Fruit fly (Drosophila melanogaster) whole organism, adult: ENCODE data around the gene CG34398.

Experiments
- CG11617 ChIP-seq: fragments of 200-800 bp; sonication (Bioruptor generic); optimal IDR thresholded peaks from 2 replicates; lab custom pipeline; 2017; ENCODE audit warnings: mild to moderate bottlenecking, missing biosample characterization, missing genetic modification reagents, missing genetic modification characterization
- CG12768 ChIP-seq: fragments of 200-800 bp; sonication (Bioruptor generic); optimal IDR thresholded peaks from 2 replicates; lab custom pipeline; 2017; ENCODE audit warnings: missing biosample characterization, missing genetic modification characterization, mild to moderate bottlenecking, moderate library complexity, missing genetic modification reagents
- CG14711 ChIP-seq: fragments of 200-800 bp; sonication (Bioruptor generic); optimal IDR thresholded peaks from 2 replicates; lab custom pipeline; 2018; ENCODE audit warnings: missing biosample characterization, mild to moderate bottlenecking, missing genetic modification characterization, moderate library complexity
- CG1620 ChIP-seq: fragments of 200-800 bp; sonication (Bioruptor generic); optimal IDR thresholded peaks from 2 replicates; lab custom pipeline; 2016; ENCODE audit warnings: missing biosample characterization, missing genetic modification characterization
- CG33017 ChIP-seq: fragments of 200-800 bp; sonication (Bioruptor generic); optimal IDR thresholded peaks from 2 replicates; lab custom pipeline; 2018; ENCODE audit warnings: missing biosample characterization, mild to moderate bottlenecking, missing genetic modification characterization, moderate library complexity
- CG5204 ChIP-seq: fragments of 200-800 bp; sonication (Bioruptor generic); optimal IDR thresholded peaks from 2 replicates; lab custom pipeline; 2016; ENCODE audit warnings: missing biosample characterization, missing genetic modification characterization
- CG7045 ChIP-seq: fragments of 200-800 bp; sonication (Bioruptor generic); optimal IDR thresholded peaks from 2 replicates; lab custom pipeline; 2017; ENCODE audit warnings: missing biosample characterization, mild to moderate bottlenecking, missing genetic modification characterization
- CG7101 ChIP-seq: fragments of 200-800 bp; sonication (Bioruptor generic); optimal IDR thresholded peaks from 2 replicates; lab custom pipeline; 2018; ENCODE audit warnings: missing biosample characterization, mild to moderate bottlenecking, missing genetic modification characterization, moderate library complexity
- Clk ChIP-seq: fragments of 200-800 bp; sonication (Bioruptor generic); optimal IDR thresholded peaks from 2 replicates; lab custom pipeline; 2017; ENCODE audit warnings: missing biosample characterization, missing genetic modification characterization
- Crg-1 ChIP-seq: fragments of 200-800 bp; sonication (Bioruptor generic); optimal IDR thresholded peaks from 2 replicates; lab custom pipeline; 2016; ENCODE audit warnings: missing biosample characterization, missing genetic modification characterization
- Hr96 ChIP-seq: fragments of 200-800 bp; sonication (Bioruptor generic); optimal IDR thresholded peaks from 2 replicates; lab custom pipeline; 2016; ENCODE audit warnings: missing biosample characterization, missing genetic modification characterization
- Mnt ChIP-seq: fragments of 200-800 bp; sonication (Bioruptor generic); optimal IDR thresholded peaks from 2 replicates; lab custom pipeline; 2016; ENCODE audit warnings: missing biosample characterization, mild to moderate bottlenecking, missing genetic modification characterization
- bab1 ChIP-seq: fragments of 200-800 bp; sonication (Bioruptor generic); optimal IDR thresholded peaks from 3 replicates; lab custom pipeline; 2019; ENCODE audit warnings: missing biosample characterization, mild to moderate bottlenecking, missing genetic modification characterization, moderate library complexity
- cic ChIP-seq: fragments of 200-800 bp; sonication (Bioruptor generic); optimal IDR thresholded peaks from 2 replicates; lab custom pipeline; 2017; ENCODE audit warnings: missing biosample characterization, mild to moderate bottlenecking, missing genetic modification characterization, moderate library complexity
- cnc ChIP-seq, 2 experiments: fragments of >200 bp; optimal IDR thresholded peaks; 2 replicates each; lab custom pipeline; 2017
- kay ChIP-seq: fragments of 200-800 bp; sonication (Bioruptor generic); peaks from one replicate; lab custom pipeline; 2016; ENCODE audit warnings: missing biosample characterization, missing genetic modification characterization, borderline replicate concordance
- ovo ChIP-seq: fragments of 200-800 bp; sonication (Bioruptor generic); optimal IDR thresholded peaks from 2 replicates; lab custom pipeline; 2016; ENCODE audit warnings: missing biosample characterization, missing genetic modification characterization
- pad ChIP-seq: fragments of 200-800 bp; sonication (Bioruptor generic); optimal IDR thresholded peaks from 3 replicates; lab custom pipeline; 2017; ENCODE audit warnings: missing biosample characterization, missing genetic modification characterization, mild to moderate bottlenecking, moderate library complexity, missing genetic modification reagents
- tj ChIP-seq: fragments of 200-800 bp; sonication (Bioruptor generic); optimal IDR thresholded peaks from 3 replicates; lab custom pipeline; 2017; ENCODE audit warnings: missing biosample characterization, mild to moderate bottlenecking, missing genetic modification characterization, moderate library complexity
- toe ChIP-seq: fragments of 200-800 bp; sonication (Bioruptor generic); optimal IDR thresholded peaks from 2 replicates; lab custom pipeline; 2016; ENCODE audit warnings: missing biosample characterization, missing genetic modification characterization

CG34398 gene

DNA sequence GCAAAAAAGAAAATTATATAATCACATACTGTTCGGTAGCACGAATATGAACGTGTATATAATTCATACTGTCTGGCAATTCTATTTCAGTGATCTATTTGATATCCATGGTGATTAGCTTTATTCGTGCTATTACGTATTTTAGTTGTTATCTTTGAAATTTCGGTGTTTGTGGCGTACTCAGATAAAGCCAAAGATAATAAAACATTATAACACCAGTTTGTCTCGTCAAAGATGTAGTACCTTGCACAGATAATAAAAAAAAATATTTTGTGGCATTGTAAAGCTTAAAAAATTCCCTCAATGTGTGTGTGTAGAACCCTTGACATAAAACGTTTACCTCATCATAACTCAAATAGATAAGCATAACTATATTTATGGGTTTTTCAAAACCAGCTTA lies 49.4 kb downstream of the CG34398 start:
- TF ChIP-seq kay (GFP tag; lab: Kevin White, UChicago) (peak; percentile 8), CG7045 (GFP tag; lab: Kevin White, UChicago) (no peak)

- TF ChIP-seq Hr96 (GFP tag; lab: Kevin White, UChicago): no peak
- TF ChIP-seq ovo (GFP tag; lab: Kevin White, UChicago): no peak
- TF ChIP-seq Clk (GFP tag; lab: Kevin White, UChicago): no peak
Measured at dm6 chr2L:8948650-8949049, 50.1 kb downstream of the CG34398 start.

- TF ChIP-seq Crg-1 (GFP tag; lab: Kevin White, UChicago) (no peak), Clk (GFP tag; lab: Kevin White, UChicago) (no peak), CG12768 (GFP tag; lab: Kevin White, UChicago) (peak; percentile 22), CG7101 (tag; lab: Kevin White, UChicago) (no peak), toe (GFP tag; lab: Kevin White, UChicago) (no peak), kay (GFP tag; lab: Kevin White, UChicago) (no peak), Mnt (GFP tag; lab: Kevin White, UChicago) (peak; percentile 60), CG1620 (no peak), cic (GFP tag; lab: Kevin White, UChicago) (peak; percentile 77), Hr96 (GFP tag; lab: Kevin White, UChicago) (no peak), CG11617 (GFP tag; lab: Kevin White, UChicago) (peak; percentile 6), CG14711 (no peak), pad (GFP tag; lab: Kevin White, UChicago) (peak; percentile 77), CG33017 (tag; lab: Kevin White, UChicago) (no peak), CG7045 (GFP tag; lab: Kevin White, UChicago) (no peak), tj (no peak), cnc (optimal IDR thresholded peaks at IDR 0.05; lab: Kevin White, UChicago) (no peak), bab1 (GFP tag; lab: Kevin White, UChicago) (no peak), CG5204 (GFP tag; lab: Kevin White, UChicago) (no peak), ovo (GFP tag; lab: Kevin White, UChicago) (peak; percentile 66)
Measured at dm6 chr2L:8949919-8950722, 51.5 kb downstream of the CG34398 start.

dm6 chr2L:8951184-8951934 lies 52.8 kb downstream of the CG34398 start, which contains the start of gene C1GalTA:
TSS of gene C1GalTA (minus strand) at chr2L:8951216.
- TF ChIP-seq CG11617 (GFP tag; lab: Kevin White, UChicago): peak; percentile 99
- TF ChIP-seq CG12768 (GFP tag; lab: Kevin White, UChicago): peak; percentile 98
- TF ChIP-seq toe (GFP tag; lab: Kevin White, UChicago): peak; percentile 48
- peak; percentile 66 for TF ChIP-seq Mnt (GFP tag; lab: Kevin White, UChicago)
- TF ChIP-seq CG14711: peak; percentile 97
- peak; percentile 72 for TF ChIP-seq CG5204 (GFP tag; lab: Kevin White, UChicago)
- peak; percentile 99 for TF ChIP-seq CG33017 (tag; lab: Kevin White, UChicago)
- peak; percentile 99 for TF ChIP-seq bab1 (GFP tag; lab: Kevin White, UChicago)
- TF ChIP-seq Crg-1 (GFP tag; lab: Kevin White, UChicago): peak; percentile 90
- peak; percentile 84 for TF ChIP-seq tj
- peak; percentile 98 for TF ChIP-seq CG7045 (GFP tag; lab: Kevin White, UChicago)
- TF ChIP-seq Hr96 (GFP tag; lab: Kevin White, UChicago): peak; percentile 64
- peak; percentile 89 for TF ChIP-seq pad (GFP tag; lab: Kevin White, UChicago)
- TF ChIP-seq kay (GFP tag; lab: Kevin White, UChicago): peak; percentile 67
- peak; percentile 35 for TF ChIP-seq CG1620
- peak; percentile 88 for TF ChIP-seq Clk (GFP tag; lab: Kevin White, UChicago)
- TF ChIP-seq ovo (GFP tag; lab: Kevin White, UChicago): peak; percentile 74
- TF ChIP-seq CG7101 (tag; lab: Kevin White, UChicago): peak; percentile 99
- TF ChIP-seq cnc (optimal IDR thresholded peaks at IDR 0.05; lab: Kevin White, UChicago): no peak
- TF ChIP-seq cic (GFP tag; lab: Kevin White, UChicago): peak; percentile 91

dm6 chr2L:8952194-8953037 lies 53.8 kb downstream of the CG34398 start:
- TF ChIP-seq ovo (GFP tag; lab: Kevin White, UChicago): peak; percentile 37
- peak; percentile 4 for TF ChIP-seq pad (GFP tag; lab: Kevin White, UChicago)
- peak; percentile 73 for TF ChIP-seq tj
- TF ChIP-seq CG11617 (GFP tag; lab: Kevin White, UChicago): peak; percentile 11
- no peak for TF ChIP-seq Mnt (GFP tag; lab: Kevin White, UChicago)
- no peak for TF ChIP-seq toe (GFP tag; lab: Kevin White, UChicago)
- peak; percentile 72 for TF ChIP-seq CG33017 (tag; lab: Kevin White, UChicago)
- peak; percentile 96 for TF ChIP-seq kay (GFP tag; lab: Kevin White, UChicago)
- no peak for TF ChIP-seq Clk (GFP tag; lab: Kevin White, UChicago)
- no peak for TF ChIP-seq CG1620
- no peak for TF ChIP-seq CG7045 (GFP tag; lab: Kevin White, UChicago)
- TF ChIP-seq CG14711: no peak
- no peak for TF ChIP-seq Hr96 (GFP tag; lab: Kevin White, UChicago)
- TF ChIP-seq Crg-1 (GFP tag; lab: Kevin White, UChicago): no peak
- TF ChIP-seq bab1 (GFP tag; lab: Kevin White, UChicago): no peak
- TF ChIP-seq CG5204 (GFP tag; lab: Kevin White, UChicago): peak; percentile 44
- peak; percentile 56 for TF ChIP-seq CG7101 (tag; lab: Kevin White, UChicago)
- peak; percentile 53 for TF ChIP-seq CG12768 (GFP tag; lab: Kevin White, UChicago)
- peak; percentile 67 for TF ChIP-seq cic (GFP tag; lab: Kevin White, UChicago)
- no peak for TF ChIP-seq cnc (optimal IDR thresholded peaks at IDR 0.05; lab: Kevin White, UChicago)
